Worm (Caenorhabditis elegans) whole organism, mixed stage, embryonic: ENCODE results near the gene F20D12.7.

Experiments
- elt-3 ChIP-seq: fragments of 150-350 bp; optimal IDR thresholded peaks from 2 replicates; lab custom pipeline; 2014; ENCODE audit warnings: missing biosample characterization, missing genetic modification characterization
- mep-1 ChIP-seq: fragments of 150-350 bp; optimal IDR thresholded peaks from 2 replicates; lab custom pipeline; 2017; ENCODE audit warnings: missing biosample characterization, missing genetic modification reagents, missing genetic modification characterization, inconsistent platforms
- nhr-12 ChIP-seq: fragments of 150-350 bp; optimal IDR thresholded peaks from 2 replicates; lab custom pipeline; 2014; ENCODE audit warnings: missing biosample characterization, missing genetic modification characterization

- no peak for TF ChIP-seq nhr-12 (tag; lab: Kevin White, UChicago)
- TF ChIP-seq elt-3 (tag; lab: Kevin White, UChicago) = no peak
- no peak for TF ChIP-seq mep-1
Observed at ce11 chrIV:7920126-7920525, 18.6 kb downstream of the F20D12.7 start, which contains the start of gene C49H3.16.
